Fruit fly (Drosophila melanogaster): ENCODE measurements around the gene CG5790.

DNA sequence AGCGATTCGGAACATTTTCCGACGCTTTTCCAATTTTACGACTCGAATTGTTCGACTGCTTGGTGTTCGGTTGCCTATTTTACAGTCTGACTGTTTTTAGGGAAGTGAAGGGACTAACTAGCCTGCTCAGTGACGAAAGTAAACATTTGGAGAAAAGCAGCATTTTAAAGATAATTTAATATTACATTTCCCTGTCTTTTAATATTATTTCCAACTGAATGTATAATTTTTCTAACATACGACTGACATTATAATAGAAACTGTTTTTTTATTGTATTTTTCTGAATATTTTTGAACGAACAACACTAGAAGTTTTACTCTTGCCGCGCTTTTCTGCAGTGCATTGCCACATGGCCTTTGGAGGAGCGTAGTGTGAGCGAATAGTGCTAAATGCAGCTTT lies 9.0 kb upstream of the CG5790 start, which contains the start of gene CG31787:
- TF ChIP-seq h (optimal IDR thresholded peaks at IDR 0.05) (no peak), Sin3A (optimal IDR thresholded peaks at IDR 0.05) (no peak), psq (optimal IDR thresholded peaks at IDR 0.05) (no peak)
